Worm (Caenorhabditis elegans) whole organism, L1 larva: ENCODE results near the gene syx-2.

Source experiments
- C04F5.9 ChIP-seq: sonication (generic microtip); optimal IDR thresholded peaks from 2 replicates; lab custom pipeline; 2016; ENCODE audit warnings: missing genetic modification characterization, missing compliant biosample characterization
- C16A3.4 ChIP-seq: fragments of 150-350 bp; optimal IDR thresholded peaks from 2 replicates; lab custom pipeline; 2014; ENCODE audit warnings: missing biosample characterization, missing genetic modification characterization
- F16B12.6 ChIP-seq: fragments of 150-350 bp; optimal IDR thresholded peaks from 2 replicates; lab custom pipeline; 2014; ENCODE audit warnings: missing biosample characterization, missing genetic modification characterization
- Y116A8C.19 ChIP-seq: sonication (generic microtip); optimal IDR thresholded peaks from 2 replicates; lab custom pipeline; 2016; ENCODE audit warnings: missing compliant biosample characterization, missing genetic modification characterization, borderline replicate concordance
- alr-1 ChIP-seq: fragments of 200-800 bp; sonication (Bioruptor generic); optimal IDR thresholded peaks from 2 replicates; lab custom pipeline; 2018; ENCODE audit warnings: borderline replicate concordance, mild to moderate bottlenecking, missing genetic modification characterization, missing compliant biosample characterization
- aly-2 ChIP-seq: fragments of 150-350 bp; optimal IDR thresholded peaks from 2 replicates; lab custom pipeline; 2014; ENCODE audit warnings: missing biosample characterization, missing genetic modification characterization
- blmp-1 ChIP-seq: fragments of 150-350 bp; optimal IDR thresholded peaks from 2 replicates; lab custom pipeline; 2014; ENCODE audit warnings: missing biosample characterization, missing genetic modification characterization
- ceh-82 ChIP-seq, 3 experiments: fragments of 150-350 bp in 1 of 3; sonication (generic microtip) in 2 of 3; optimal IDR thresholded peaks; 2 replicates each; lab custom pipeline; 2014 to 2017; ENCODE audit warnings: missing biosample characterization in 3 of 3, missing genetic modification characterization in 3 of 3
- ceh-88 ChIP-seq: fragments of 200-800 bp; sonication (Bioruptor generic); IDR thresholded peaks from 2 replicates; pipeline ENCODE4 v1.3.6; 2022; ENCODE audit warnings: missing genetic modification characterization, missing compliant biosample characterization
- ces-1 ChIP-seq: fragments of 150-350 bp; optimal IDR thresholded peaks from 2 replicates; lab custom pipeline; 2014; ENCODE audit warnings: missing biosample characterization, missing genetic modification reagents, missing genetic modification characterization
- efl-3 ChIP-seq: fragments of 200-800 bp; sonication (Bioruptor generic); optimal IDR thresholded peaks from 2 replicates; lab custom pipeline; 2018; ENCODE audit warnings: mild to moderate bottlenecking, missing genetic modification characterization, missing compliant biosample characterization
- fkh-8 ChIP-seq: sonication (generic microtip); optimal IDR thresholded peaks from 2 replicates; lab custom pipeline; 2016; ENCODE audit warnings: mild to moderate bottlenecking, missing genetic modification characterization, missing compliant biosample characterization
- fos-1 ChIP-seq: fragments of 150-350 bp; optimal IDR thresholded peaks from 2 replicates; lab custom pipeline; 2014; ENCODE audit warnings: missing biosample characterization, missing genetic modification characterization
- hlh-4 ChIP-seq: sonication (generic microtip); optimal IDR thresholded peaks from 2 replicates; lab custom pipeline; 2016; ENCODE audit warnings: mild to moderate bottlenecking, missing genetic modification characterization, missing compliant biosample characterization
- hpl-2 ChIP-seq: fragments of 150-350 bp; optimal IDR thresholded peaks from 2 replicates; lab custom pipeline; 2014; ENCODE audit warnings: missing biosample characterization, missing genetic modification reagents, missing genetic modification characterization
- irx-1 ChIP-seq: sonication (generic microtip); optimal IDR thresholded peaks from 2 replicates; lab custom pipeline; 2016; ENCODE audit warnings: missing genetic modification characterization, missing compliant biosample characterization
- jun-1 ChIP-seq: fragments of 150-350 bp; optimal IDR thresholded peaks from 2 replicates; lab custom pipeline; 2014; ENCODE audit warnings: missing biosample characterization, missing genetic modification reagents, missing genetic modification characterization
- lin-13 ChIP-seq: fragments of 150-350 bp; optimal IDR thresholded peaks from 2 replicates; lab custom pipeline; 2014; ENCODE audit warnings: missing biosample characterization, missing genetic modification reagents, missing genetic modification characterization
- lin-14 ChIP-seq: fragments of 200-800 bp; sonication (Bioruptor generic); optimal IDR thresholded peaks from 2 replicates; lab custom pipeline; 2018; ENCODE audit warnings: mild to moderate bottlenecking, missing genetic modification characterization, moderate library complexity, missing compliant biosample characterization
- lin-35 ChIP-seq, 2 experiments: fragments of 150-350 bp; optimal IDR thresholded peaks; 2 replicates each; lab custom pipeline; 2014; ENCODE audit warnings: missing biosample characterization in 2 of 2, missing genetic modification characterization in 2 of 2, missing genetic modification reagents in 2 of 2
- lir-3 ChIP-seq: sonication (generic microtip); optimal IDR thresholded peaks from 2 replicates; lab custom pipeline; 2016; ENCODE audit warnings: mild to moderate bottlenecking, missing genetic modification characterization, moderate library complexity, missing compliant biosample characterization; ENCODE audit not compliant: poor library complexity
- lsy-2 ChIP-seq, 2 experiments: fragments of 150-350 bp; optimal IDR thresholded peaks; 2 replicates each; lab custom pipeline; 2014; ENCODE audit warnings: missing biosample characterization in 2 of 2, missing genetic modification characterization in 2 of 2
- mab-9 ChIP-seq: fragments of 200-800 bp; sonication (Bioruptor generic); IDR thresholded peaks from 2 replicates; pipeline ENCODE4 v1.3.6; 2022; ENCODE audit warnings: missing genetic modification reagents, missing genetic modification characterization, missing compliant biosample characterization
- mdl-1 ChIP-seq, 2 experiments: fragments of 150-350 bp; optimal IDR thresholded peaks; 2 replicates each; lab custom pipeline; 2014 to 2017; ENCODE audit warnings: missing biosample characterization in 2 of 2, missing genetic modification characterization in 2 of 2, inconsistent platforms in 1 of 2
- mef-2 ChIP-seq: fragments of 150-350 bp; optimal IDR thresholded peaks from 2 replicates; lab custom pipeline; 2014; ENCODE audit warnings: missing biosample characterization, missing genetic modification characterization
- mep-1 ChIP-seq: fragments of 150-350 bp; optimal IDR thresholded peaks from 2 replicates; lab custom pipeline; 2014; ENCODE audit warnings: missing biosample characterization, missing genetic modification characterization
- nhr-19 ChIP-seq: fragments of 200-800 bp; sonication (Bioruptor generic); conservative IDR thresholded peaks from 2 replicates; pipeline ENCODE4 v1.3.6; 2022; ENCODE audit warnings: missing genetic modification characterization, missing compliant biosample characterization
- nhr-20 ChIP-seq: sonication (generic microtip); optimal IDR thresholded peaks from 2 replicates; lab custom pipeline; 2016; ENCODE audit warnings: mild to moderate bottlenecking, missing genetic modification characterization, missing compliant biosample characterization
- nhr-237 ChIP-seq: fragments of 150-350 bp; optimal IDR thresholded peaks from 2 replicates; lab custom pipeline; 2014; ENCODE audit warnings: missing biosample characterization, missing genetic modification characterization
- nhr-28 ChIP-seq: fragments of 150-350 bp; optimal IDR thresholded peaks from 2 replicates; lab custom pipeline; 2014; ENCODE audit warnings: missing biosample characterization, missing genetic modification characterization
- nhr-47 ChIP-seq: sonication (generic microtip); optimal IDR thresholded peaks from 2 replicates; lab custom pipeline; 2016; ENCODE audit warnings: mild to moderate bottlenecking, missing genetic modification characterization, moderate library complexity, missing compliant biosample characterization
- nhr-71 ChIP-seq: sonication (generic microtip); optimal IDR thresholded peaks from 2 replicates; lab custom pipeline; 2016; ENCODE audit warnings: mild to moderate bottlenecking, missing genetic modification characterization, moderate library complexity, missing compliant biosample characterization
- nhr-85 ChIP-seq: sonication (generic microtip); peaks from one replicate; lab custom pipeline; 2016; ENCODE audit warnings: missing genetic modification characterization, inconsistent platforms, missing compliant biosample characterization
- nhr-90 ChIP-seq: sonication (generic microtip); optimal IDR thresholded peaks from 2 replicates; lab custom pipeline; 2016; ENCODE audit warnings: mild to moderate bottlenecking, missing genetic modification characterization, missing compliant biosample characterization; ENCODE audit not compliant: poor library complexity
- pag-3 ChIP-seq: sonication (generic microtip); optimal IDR thresholded peaks from 2 replicates; lab custom pipeline; 2017; ENCODE audit warnings: missing genetic modification characterization, mild to moderate bottlenecking, missing compliant biosample characterization, antibody characterized with exemption, borderline replicate concordance; ENCODE audit not compliant: insufficient read depth
- pax-3 ChIP-seq: fragments of 200-800 bp; sonication (Bioruptor generic); optimal IDR thresholded peaks from 2 replicates; lab custom pipeline; 2018; ENCODE audit warnings: mild to moderate bottlenecking, missing genetic modification characterization, moderate library complexity, missing compliant biosample characterization
- skn-1 ChIP-seq: fragments of 150-350 bp; optimal IDR thresholded peaks from 2 replicates; lab custom pipeline; 2014; ENCODE audit warnings: missing biosample characterization, missing genetic modification characterization
- snpc-4 ChIP-seq: fragments of 150-350 bp; optimal IDR thresholded peaks from 2 replicates; lab custom pipeline; 2014; ENCODE audit warnings: missing biosample characterization, missing genetic modification characterization
- snu-23 ChIP-seq: sonication (generic microtip); optimal IDR thresholded peaks from 2 replicates; lab custom pipeline; 2016; ENCODE audit warnings: missing genetic modification characterization, missing compliant biosample characterization
- sup-37 ChIP-seq: fragments of 200-800 bp; sonication (Bioruptor generic); optimal IDR thresholded peaks from 2 replicates; lab custom pipeline; 2018; ENCODE audit warnings: mild to moderate bottlenecking, missing genetic modification characterization, missing compliant biosample characterization
- swsn-7 ChIP-seq: sonication (generic microtip); optimal IDR thresholded peaks from 2 replicates; lab custom pipeline; 2016; ENCODE audit warnings: missing genetic modification characterization, missing compliant biosample characterization
- tbx-2 ChIP-seq: sonication (generic microtip); optimal IDR thresholded peaks from 2 replicates; lab custom pipeline; 2016; ENCODE audit warnings: missing genetic modification characterization, missing compliant biosample characterization
- unc-130 ChIP-seq: fragments of 150-350 bp; optimal IDR thresholded peaks from 2 replicates; lab custom pipeline; 2017; ENCODE audit warnings: missing biosample characterization, missing genetic modification characterization, inconsistent platforms
- xbp-1 ChIP-seq: sonication (generic microtip); optimal IDR thresholded peaks from 2 replicates; lab custom pipeline; 2016; ENCODE audit warnings: missing genetic modification characterization, missing compliant biosample characterization
- zag-1 ChIP-seq: fragments of 150-350 bp; optimal IDR thresholded peaks from 2 replicates; lab custom pipeline; 2014; ENCODE audit warnings: missing biosample characterization, missing genetic modification characterization
- ztf-11 ChIP-seq, 2 experiments: sonication (generic microtip); optimal IDR thresholded peaks; 2 replicates each; lab custom pipeline; 2016 to 2017; ENCODE audit warnings: missing genetic modification characterization in 2 of 2, missing biosample characterization in 1 of 2, missing compliant biosample characterization in 1 of 2

syx-2 gene

ce11 chrX:13963203-13963602, 3.3 kb downstream of the syx-2 start, which contains the start of gene F48F7.3:
F48F7.3 (plus strand) TSS chrX:13963503.
- no peak for TF ChIP-seq mef-2 (tag; lab: Kevin White, UChicago)
- TF ChIP-seq blmp-1 (tag; lab: Kevin White, UChicago), result no peak
- no peak for TF ChIP-seq skn-1 (tag; lab: Kevin White, UChicago)
- TF ChIP-seq swsn-7, result no peak

DNA sequence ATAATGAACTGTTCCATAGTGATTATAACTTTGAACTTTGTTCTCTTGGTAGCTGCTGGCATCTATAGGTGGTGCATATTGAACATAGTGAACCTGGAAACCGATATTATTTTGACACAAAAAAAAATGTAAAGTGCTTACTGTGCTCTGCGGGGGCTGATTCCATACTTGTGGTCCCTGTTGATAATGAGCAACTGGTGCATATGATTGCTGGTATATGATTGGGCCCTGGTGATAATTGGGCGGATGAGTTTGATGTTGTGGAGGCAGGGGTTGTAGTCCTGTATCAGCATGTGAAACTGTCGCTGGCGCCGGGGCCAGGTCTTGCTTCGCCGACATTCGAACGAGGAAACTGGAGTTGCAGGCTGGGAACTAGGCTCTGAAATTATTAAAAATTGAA, 8.3 kb downstream of the syx-2 start, which contains the start of gene pqn-39:
Gene pqn-39 (minus strand): TSS at position 385 of the 400 bp plus-strand sequence.
- TF ChIP-seq nhr-85 (tag; lab: Kevin White, UChicago) (peak; percentile 61), nhr-28 (tag; lab: Kevin White, UChicago) (no peak)

DNA sequence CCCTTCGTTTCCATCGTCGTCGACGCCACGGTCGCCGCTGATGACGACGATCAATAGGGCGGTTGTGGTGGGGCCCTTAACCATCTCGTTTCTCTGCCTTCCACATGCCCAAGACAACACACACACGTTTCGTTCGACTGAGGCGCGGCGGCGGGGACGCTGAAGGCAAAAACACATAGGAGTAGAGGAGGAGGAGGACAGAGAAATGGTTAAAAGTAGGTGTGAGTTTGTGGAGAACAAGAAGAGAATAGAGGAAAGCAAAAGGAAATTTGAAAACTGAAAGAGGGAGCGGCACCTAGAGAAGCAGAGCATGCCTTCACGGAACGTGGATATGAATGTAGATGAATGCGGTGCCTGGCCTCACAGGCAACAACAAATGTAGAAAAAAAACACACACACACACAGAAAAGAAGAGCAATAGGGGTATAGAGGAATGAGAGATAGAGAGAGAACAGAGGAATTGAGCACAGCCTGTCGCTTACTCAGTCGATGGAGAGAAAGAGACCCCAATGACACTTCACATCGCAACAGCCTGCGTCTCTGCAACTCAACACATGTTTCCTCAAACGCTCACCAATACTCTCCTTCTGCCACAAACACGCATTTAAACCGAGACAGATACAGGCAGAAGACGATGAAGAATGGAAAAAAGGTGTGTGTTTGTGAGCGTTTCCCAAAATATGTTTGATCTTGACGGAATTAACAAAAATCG, 9.5 kb downstream of the syx-2 start:
- TF ChIP-seq lin-35 (GFP tag; optimal IDR thresholded peaks at IDR 0.05; lab: Kevin White, UChicago) (peak; percentile 19 to 67), fkh-8 (tag; lab: Kevin White, UChicago) (peak; percentile 93), Y116A8C.19 (tag; lab: Kevin White, UChicago) (no peak), unc-130 (peak; percentile 37), efl-3 (GFP tag; lab: Kevin White, UChicago) (no peak), nhr-71 (peak; percentile 89), mab-9 (GFP tag; lab: Robert Waterston, UW) (peak; percentile 63; the same call in 1 of the 2 replicates), sup-37 (GFP tag; lab: Kevin White, UChicago) (peak; percentile 18), tbx-2 (peak; percentile 68), blmp-1 (tag; lab: Kevin White, UChicago) (peak; percentile 13), nhr-47 (tag; lab: Kevin White, UChicago) (peak; percentile 81), snpc-4 (tag; lab: Kevin White, UChicago) (peak; percentile 21), zag-1 (tag; lab: Kevin White, UChicago) (peak; percentile 35), mep-1 (tag; lab: Kevin White, UChicago) (peak; percentile 61), mdl-1 (tag; optimal IDR thresholded peaks at IDR 0.05; lab: Kevin White, UChicago) (peak in 1 of 2 experiments; percentile 55), xbp-1 (tag; lab: Kevin White, UChicago) (peak; percentile 59), nhr-19 (GFP tag; lab: Robert Waterston, UW) (peak; percentile 71), ceh-82 (tag; optimal IDR thresholded peaks at IDR 0.05; lab: Kevin White, UChicago) (peak; percentile 30 to 50 (median 49)), C04F5.9 (peak; percentile 15), pag-3 (tag; lab: Kevin White, UChicago) (no peak), fos-1 (peak; percentile 59), lin-14 (peak; percentile 98), nhr-20 (tag; lab: Kevin White, UChicago) (peak; percentile 80), irx-1 (tag; lab: Kevin White, UChicago) (peak; percentile 84), pax-3 (peak; percentile 78), nhr-85 (tag; lab: Kevin White, UChicago) (peak; percentile 85), C16A3.4 (tag; lab: Kevin White, UChicago) (peak; percentile 11), nhr-237 (peak; percentile 38), ceh-88 (GFP tag; lab: Robert Waterston, UW) (peak; percentile 55; the same call in 1 of the 2 replicates), lsy-2 (tag; optimal IDR thresholded peaks at IDR 0.05; lab: Kevin White, UChicago) (peak; percentile 30 to 82), snu-23 (GFP tag; lab: Kevin White, UChicago) (peak; percentile 89), F16B12.6 (tag; lab: Kevin White, UChicago) (no peak), ces-1 (GFP tag; lab: Kevin White, UChicago) (no peak), jun-1 (peak; percentile 46), nhr-90 (tag; lab: Kevin White, UChicago) (peak; percentile 42), hlh-4 (tag; lab: Kevin White, UChicago) (no peak), aly-2 (tag; lab: Kevin White, UChicago) (peak; percentile 80), ztf-11 (tag; optimal IDR thresholded peaks at IDR 0.05; lab: Kevin White, UChicago) (peak in 1 of 2 experiments; percentile 58), alr-1 (tag; lab: Kevin White, UChicago) (no peak), lin-13 (GFP tag; lab: Kevin White, UChicago) (peak; percentile 64), swsn-7 (peak; percentile 82), hpl-2 (GFP tag; lab: Kevin White, UChicago) (peak; percentile 23), lir-3 (tag; lab: Kevin White, UChicago) (peak; percentile 55)
